Worm (Caenorhabditis elegans): Measurements from ENCODE around the gene rpt-4.

The rpt-4 gene

ce11 chrII:41914-42313 is 4.1 kb downstream of the rpt-4 start, which contains the start of gene F23F1.10:
TSS of gene F23F1.10 (minus strand) at chrII:41982.
- no peak for TF ChIP-seq fos-1 (tag; optimal IDR thresholded peaks at IDR 0.05)
- no peak for TF ChIP-seq nhr-21 (tag; optimal IDR thresholded peaks at IDR 0.05)
- TF ChIP-seq aly-2 (tag; optimal IDR thresholded peaks at IDR 0.05), result no peak
- TF ChIP-seq mdl-1 (tag; optimal IDR thresholded peaks at IDR 0.05), result no peak
- no peak for TF ChIP-seq ceh-82 (tag; optimal IDR thresholded peaks at IDR 0.05)
- no peak for TF ChIP-seq C34F6.9 (tag; optimal IDR thresholded peaks at IDR 0.05)
- TF ChIP-seq nhr-129 (tag; optimal IDR thresholded peaks at IDR 0.05), result no peak
- no peak for TF ChIP-seq zag-1 (tag; optimal IDR thresholded peaks at IDR 0.05)
- TF ChIP-seq ztf-4 (tag; optimal IDR thresholded peaks at IDR 0.05), result no peak
- TF ChIP-seq sma-9 (GFP tag; optimal IDR thresholded peaks at IDR 0.05), result no peak
- no peak for TF ChIP-seq sma-9 (tag; optimal IDR thresholded peaks at IDR 0.05)
- no peak for TF ChIP-seq mab-5 (tag; optimal IDR thresholded peaks at IDR 0.05)
- TF ChIP-seq nhr-23 (tag; optimal IDR thresholded peaks at IDR 0.05), result no peak

DNA sequence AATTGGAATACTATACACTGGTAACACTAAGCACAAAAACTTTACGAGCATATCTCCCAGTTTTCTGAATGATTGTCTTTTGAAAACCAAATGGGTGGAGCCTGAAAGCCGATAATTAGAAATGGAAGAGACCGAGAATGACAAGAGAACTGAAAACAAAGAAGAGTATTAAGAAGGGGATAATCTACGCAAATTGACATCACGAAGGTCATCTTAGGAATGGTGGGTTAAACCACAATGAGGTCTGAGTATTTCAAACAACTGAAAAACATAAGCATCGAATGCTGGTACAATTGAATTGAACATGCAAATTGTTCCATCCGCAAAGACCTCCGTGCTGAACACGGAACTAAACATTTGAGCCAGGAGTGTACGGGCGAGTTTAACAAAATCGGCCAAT is 6.6 kb downstream of the rpt-4 start, which contains the start of gene spp-24:
Gene spp-24, minus strand, starts transcription at position 101 of the 400 bp plus-strand sequence.
- no peak for TF ChIP-seq mab-5 (tag; optimal IDR thresholded peaks at IDR 0.05)
- no peak for TF ChIP-seq nhr-21 (tag; optimal IDR thresholded peaks at IDR 0.05)
- TF ChIP-seq lin-13 (GFP tag; optimal IDR thresholded peaks at IDR 0.05), result no peak
- TF ChIP-seq lin-11 (tag; optimal IDR thresholded peaks at IDR 0.05), result no peak
- TF ChIP-seq peb-1 (tag; optimal IDR thresholded peaks at IDR 0.05), result no peak
- no peak for TF ChIP-seq unc-62 (GFP tag; optimal IDR thresholded peaks at IDR 0.05)
- TF ChIP-seq F13H6.1 (tag; optimal IDR thresholded peaks at IDR 0.05), result no peak
- TF ChIP-seq ZK546.5 (tag; optimal IDR thresholded peaks at IDR 0.05), result no peak
- TF ChIP-seq nhr-23 (tag; optimal IDR thresholded peaks at IDR 0.05), result no peak
- no peak for TF ChIP-seq sma-9 (GFP tag; optimal IDR thresholded peaks at IDR 0.05)
- no peak for TF ChIP-seq sma-9 (tag; optimal IDR thresholded peaks at IDR 0.05)
- TF ChIP-seq nhr-12 (tag; optimal IDR thresholded peaks at IDR 0.05), result no peak
- TF ChIP-seq nhr-11 (tag; optimal IDR thresholded peaks at IDR 0.05), result no peak
- no peak for TF ChIP-seq nhr-237 (tag; optimal IDR thresholded peaks at IDR 0.05)
- no peak for TF ChIP-seq unc-55 (GFP tag; optimal IDR thresholded peaks at IDR 0.05)
- TF ChIP-seq fos-1 (tag; optimal IDR thresholded peaks at IDR 0.05), result no peak
- no peak for TF ChIP-seq nhr-77 (tag; optimal IDR thresholded peaks at IDR 0.05)
- TF ChIP-seq ama-1 (optimal IDR thresholded peaks at IDR 0.05), result no peak
- TF ChIP-seq alr-1 (tag; optimal IDR thresholded peaks at IDR 0.05), result no peak

DNA sequence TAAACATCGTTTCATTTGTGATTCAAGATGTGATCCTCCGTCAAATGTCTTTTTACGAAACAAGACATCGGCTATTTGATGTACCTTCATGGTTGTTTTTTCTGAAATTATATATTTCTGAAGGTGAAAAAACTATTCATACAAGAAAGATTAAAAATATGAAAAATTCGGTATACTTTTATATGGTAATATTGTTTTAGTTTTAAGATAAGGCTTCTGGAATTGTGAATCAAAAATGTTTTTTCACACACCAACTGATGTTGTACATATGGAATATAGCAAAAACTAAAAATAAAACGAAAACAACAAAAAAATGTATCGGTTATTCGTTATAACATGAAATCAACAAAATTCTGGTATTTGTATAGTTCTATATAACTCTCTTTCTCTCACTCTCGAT is 8.8 kb downstream of the rpt-4 start, which contains the start of gene F23F1.6:
Gene F23F1.6, minus strand, starts transcription at position 101 of the 400 bp plus-strand sequence.
- TF ChIP-seq nhr-12 (tag; optimal IDR thresholded peaks at IDR 0.05) (no peak), nhr-11 (tag; optimal IDR thresholded peaks at IDR 0.05) (no peak), ceh-16 (tag; optimal IDR thresholded peaks at IDR 0.05) (no peak), ceh-82 (tag; optimal IDR thresholded peaks at IDR 0.05) (no peak), elt-1 (tag; optimal IDR thresholded peaks at IDR 0.05) (no peak), snpc-4 (tag; optimal IDR thresholded peaks at IDR 0.05) (no peak), fos-1 (tag; optimal IDR thresholded peaks at IDR 0.05) (no peak), nhr-25 (tag; optimal IDR thresholded peaks at IDR 0.05) (no peak), egl-27 (tag; optimal IDR thresholded peaks at IDR 0.05) (no peak), sma-9 (GFP tag; optimal IDR thresholded peaks at IDR 0.05) (no peak), sma-9 (tag; optimal IDR thresholded peaks at IDR 0.05) (no peak), aly-2 (tag; optimal IDR thresholded peaks at IDR 0.05) (no peak), alr-1 (tag; optimal IDR thresholded peaks at IDR 0.05) (no peak), F13H6.1 (tag; optimal IDR thresholded peaks at IDR 0.05) (no peak), skn-1 (tag; optimal IDR thresholded peaks at IDR 0.05) (no peak), mab-5 (tag; optimal IDR thresholded peaks at IDR 0.05) (no peak), lin-11 (tag; optimal IDR thresholded peaks at IDR 0.05) (no peak), ztf-1 (GFP tag; conservative IDR thresholded peaks at IDR 0.05) (no peak), ZK546.5 (tag; optimal IDR thresholded peaks at IDR 0.05) (no peak), R02D3.7 (tag; optimal IDR thresholded peaks at IDR 0.05) (no peak), dmd-4 (tag; optimal IDR thresholded peaks at IDR 0.05) (no peak)

DNA sequence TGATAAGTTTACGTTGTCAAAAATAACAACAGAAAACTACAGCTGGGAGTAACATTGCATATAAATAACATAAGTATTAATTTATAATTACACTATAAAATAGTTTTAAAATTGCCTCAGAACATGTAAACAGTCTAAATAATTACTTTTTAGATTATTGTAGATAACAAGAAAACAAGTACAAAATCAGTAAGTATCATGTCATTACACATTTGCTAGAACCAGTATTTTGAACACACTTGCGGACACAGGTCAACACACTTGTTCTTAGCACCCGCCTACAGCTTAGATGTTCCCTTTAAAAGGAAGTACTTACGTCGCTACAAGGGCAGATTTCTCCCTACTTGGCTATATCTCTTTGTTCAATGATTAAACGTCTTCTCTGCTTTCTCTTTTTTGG is 12.1 kb downstream of the rpt-4 start, which contains the start of gene F23F1.2:
Gene F23F1.2, plus strand, starts transcription at position 301 of the 400 bp plus-strand sequence.
- TF ChIP-seq F13H6.1 (tag; optimal IDR thresholded peaks at IDR 0.05), result no peak
- TF ChIP-seq mab-5 (tag; optimal IDR thresholded peaks at IDR 0.05), result no peak
- no peak for TF ChIP-seq nhr-25 (tag; optimal IDR thresholded peaks at IDR 0.05)
- no peak for TF ChIP-seq nhr-11 (tag; optimal IDR thresholded peaks at IDR 0.05)
- no peak for TF ChIP-seq zag-1 (tag; optimal IDR thresholded peaks at IDR 0.05)
- TF ChIP-seq sma-9 (GFP tag; optimal IDR thresholded peaks at IDR 0.05), result no peak
- TF ChIP-seq sma-9 (tag; optimal IDR thresholded peaks at IDR 0.05), result no peak
- TF ChIP-seq nhr-10 (tag; optimal IDR thresholded peaks at IDR 0.05), result no peak
- no peak for TF ChIP-seq ztf-1 (GFP tag; conservative IDR thresholded peaks at IDR 0.05)
- TF ChIP-seq unc-39 (tag; optimal IDR thresholded peaks at IDR 0.05), result no peak
- TF ChIP-seq ceh-82 (tag; optimal IDR thresholded peaks at IDR 0.05), result no peak
- TF ChIP-seq dmd-4 (tag; optimal IDR thresholded peaks at IDR 0.05), result no peak
- TF ChIP-seq nhr-12 (tag; optimal IDR thresholded peaks at IDR 0.05), result no peak
- no peak for TF ChIP-seq ztf-11 (tag; optimal IDR thresholded peaks at IDR 0.05)

Measured in whole organism, L2 larva.